Fruit fly (Drosophila melanogaster) whole organism, pupa: ENCODE results near the gene Sox21b.

ENCODE experiments used
- CG10348 ChIP-seq: fragments of 200-800 bp; sonication (Bioruptor generic); IDR thresholded peaks from 2 replicates; pipeline ENCODE4 v1.3.6; 2022; ENCODE audit warnings: missing biosample characterization, missing genetic modification characterization
- CG12605 ChIP-seq: fragments of 200-800 bp; sonication (Bioruptor generic); IDR thresholded peaks from 2 replicates; pipeline ENCODE4 v1.3.6; 2022; ENCODE audit warnings: missing biosample characterization, missing genetic modification characterization
- CG13204 ChIP-seq: fragments of 200-800 bp; sonication (Bioruptor generic); optimal IDR thresholded peaks from 2 replicates; lab custom pipeline; 2018; ENCODE audit warnings: missing biosample characterization, mild to moderate bottlenecking, missing genetic modification characterization, moderate library complexity
- CG14655 ChIP-seq: fragments of 200-800 bp; sonication (Bioruptor generic); optimal IDR thresholded peaks from 3 replicates; lab custom pipeline; 2017; ENCODE audit warnings: mild to moderate bottlenecking, missing biosample characterization, missing genetic modification reagents, missing genetic modification characterization
- CG15710 ChIP-seq: fragments of 200-800 bp; sonication (Bioruptor generic); optimal IDR thresholded peaks from 2 replicates; lab custom pipeline; 2018; ENCODE audit warnings: missing biosample characterization, mild to moderate bottlenecking, missing genetic modification characterization, moderate library complexity
- CG17806 ChIP-seq: fragments of 200-800 bp; sonication (Bioruptor generic); optimal IDR thresholded peaks from 2 replicates; lab custom pipeline; 2018; ENCODE audit warnings: missing biosample characterization, mild to moderate bottlenecking, missing genetic modification characterization, moderate library complexity
- CG32121 ChIP-seq: fragments of 200-800 bp; sonication (Bioruptor generic); IDR thresholded peaks from 2 replicates; pipeline ENCODE4 v1.3.6; 2022; ENCODE audit warnings: missing biosample characterization, missing genetic modification characterization
- CG34367 ChIP-seq: fragments of 200-800 bp; sonication (Bioruptor generic); optimal IDR thresholded peaks from 2 replicates; lab custom pipeline; 2018; ENCODE audit warnings: missing biosample characterization, mild to moderate bottlenecking, missing genetic modification characterization
- CG4496 ChIP-seq: fragments of 200-800 bp; sonication (Bioruptor generic); IDR thresholded peaks from 3 replicates; pipeline ENCODE4 v1.3.6; 2022; ENCODE audit warnings: missing biosample characterization, missing genetic modification characterization
- CG8159 ChIP-seq: fragments of 200-800 bp; sonication (Bioruptor generic); optimal IDR thresholded peaks from 3 replicates; lab custom pipeline; 2018; ENCODE audit warnings: missing biosample characterization, mild to moderate bottlenecking, missing genetic modification characterization, moderate library complexity
- CG8301 ChIP-seq: fragments of 200-800 bp; sonication (Bioruptor generic); optimal IDR thresholded peaks from 2 replicates; lab custom pipeline; 2018; ENCODE audit warnings: missing biosample characterization, mild to moderate bottlenecking, missing genetic modification characterization
- CG9948 ChIP-seq: fragments of 200-800 bp; sonication (Bioruptor generic); optimal IDR thresholded peaks from 2 replicates; lab custom pipeline; 2018; ENCODE audit warnings: missing biosample characterization, mild to moderate bottlenecking, missing genetic modification characterization, moderate library complexity
- D1 ChIP-seq: fragments of 200-800 bp; sonication (Bioruptor generic); optimal IDR thresholded peaks from 2 replicates; lab custom pipeline; 2018; ENCODE audit warnings: missing biosample characterization, mild to moderate bottlenecking, missing genetic modification characterization, moderate library complexity
- EcR ChIP-seq: fragments of 200-800 bp; sonication (Bioruptor generic); optimal IDR thresholded peaks from 3 replicates; lab custom pipeline; 2019; ENCODE audit warnings: missing biosample characterization, missing genetic modification characterization, mild to moderate bottlenecking, moderate library complexity, missing genetic modification reagents
- Ets98B ChIP-seq: fragments of 200-800 bp; sonication (Bioruptor generic); IDR thresholded peaks from 2 replicates; pipeline ENCODE4 v1.3.6; 2022; ENCODE audit warnings: missing biosample characterization, missing genetic modification characterization
- Pif1A ChIP-seq: fragments of 200-800 bp; sonication (Bioruptor generic); optimal IDR thresholded peaks from 3 replicates; lab custom pipeline; 2016; ENCODE audit warnings: missing biosample characterization, missing genetic modification characterization
- Pif1B ChIP-seq: fragments of 200-800 bp; sonication (Bioruptor generic); optimal IDR thresholded peaks from 3 replicates; lab custom pipeline; 2016; ENCODE audit warnings: missing biosample characterization, missing genetic modification characterization
- Snoo ChIP-seq: fragments of 200-800 bp; sonication (Bioruptor generic); optimal IDR thresholded peaks from 3 replicates; lab custom pipeline; 2017; ENCODE audit warnings: missing biosample characterization, mild to moderate bottlenecking, missing genetic modification characterization, inconsistent platforms
- fd96Ca ChIP-seq: fragments of 200-800 bp; sonication (Bioruptor generic); IDR thresholded peaks from 3 replicates; pipeline ENCODE4 v1.3.6; 2022; ENCODE audit warnings: missing biosample characterization, missing genetic modification characterization
- gl ChIP-seq: fragments of 200-800 bp; sonication (Bioruptor generic); optimal IDR thresholded peaks from 2 replicates; lab custom pipeline; 2018; ENCODE audit warnings: missing biosample characterization, mild to moderate bottlenecking, missing genetic modification characterization
- rn ChIP-seq: fragments of 200-800 bp; sonication (Bioruptor generic); IDR thresholded peaks from 2 replicates; pipeline ENCODE4 v1.3.6; 2022; ENCODE audit warnings: missing biosample characterization, missing genetic modification characterization

The Sox21b gene

DNA sequence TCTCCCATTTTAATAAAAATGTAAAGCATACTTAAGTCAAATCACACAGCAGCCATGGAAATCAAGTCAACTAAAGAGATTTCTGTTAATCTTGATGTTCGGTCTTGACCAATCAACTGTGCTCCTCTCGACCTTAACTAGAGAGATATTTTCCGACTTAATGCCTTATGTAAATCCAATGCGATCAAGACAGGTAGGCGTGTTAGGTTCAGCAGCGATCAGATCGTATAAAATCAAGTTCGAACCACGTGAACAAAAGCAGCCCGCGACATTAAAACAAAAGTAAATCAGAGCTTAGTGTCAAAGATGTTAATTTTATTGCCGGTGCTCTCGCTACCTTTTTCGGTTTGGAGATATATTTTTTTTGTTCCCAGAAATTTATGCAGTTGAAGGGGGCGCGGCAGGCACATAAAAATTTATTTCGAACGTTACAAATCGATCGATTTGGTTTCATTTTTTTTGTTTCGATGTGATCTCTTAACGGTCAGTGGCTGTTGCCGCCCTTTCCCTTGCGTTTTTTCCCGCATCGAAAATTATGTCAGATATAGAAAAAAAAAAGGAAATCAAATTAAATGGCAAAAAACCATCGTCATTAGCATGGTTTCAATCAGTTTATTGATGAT is 26.9 kb upstream of the Sox21b start:
- TF ChIP-seq Ets98B (GFP tag; lab: Robert Waterston, UW) (no peak), CG15710 (tag; lab: Kevin White, UChicago) (no peak), CG12605 (GFP tag; lab: Robert Waterston, UW) (no peak), CG13204 (GFP tag; lab: Kevin White, UChicago) (no peak), rn (GFP tag; lab: Robert Waterston, UW) (no peak)

DNA sequence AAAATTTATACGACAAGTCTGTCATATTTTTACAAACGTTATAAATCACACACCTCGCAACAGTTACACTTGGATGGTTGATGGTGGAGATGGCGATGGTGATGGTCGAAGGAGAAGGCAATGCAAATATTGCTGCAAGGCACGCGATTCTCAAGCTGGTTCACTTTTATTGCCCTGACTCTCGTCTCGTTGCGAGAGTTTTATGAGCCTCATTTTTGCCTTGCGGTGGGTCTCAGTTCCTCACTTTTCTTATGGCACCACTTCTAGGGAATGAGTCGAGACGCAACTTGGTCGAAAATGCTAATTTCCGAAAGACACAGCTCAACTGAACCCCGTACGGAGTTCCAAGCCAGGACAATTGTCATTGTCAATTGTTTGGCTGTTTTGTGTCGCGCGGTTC is 23.8 kb upstream of the Sox21b start:
- TF ChIP-seq D1 (tag; lab: Kevin White, UChicago) (no peak), CG8301 (tag; lab: Kevin White, UChicago) (no peak), CG14655 (no peak), CG34367 (tag; lab: Kevin White, UChicago) (no peak), EcR (GFP tag; lab: Kevin White, UChicago) (no peak), CG12605 (GFP tag; lab: Robert Waterston, UW) (no peak), CG13204 (GFP tag; lab: Kevin White, UChicago) (no peak), CG17806 (tag; lab: Kevin White, UChicago) (no peak), CG10348 (GFP tag; lab: Robert Waterston, UW) (no peak), CG9948 (no peak), CG4496 (no peak), rn (GFP tag; lab: Robert Waterston, UW) (no peak), Snoo (tag; lab: Kevin White, UChicago) (no peak), CG15710 (tag; lab: Kevin White, UChicago) (no peak), Pif1B (GFP tag; lab: Kevin White, UChicago) (no peak), CG32121 (no peak), Pif1A (no peak), CG8159 (tag; lab: Kevin White, UChicago) (no peak), fd96Ca (GFP tag; lab: Robert Waterston, UW) (no peak), Ets98B (GFP tag; lab: Robert Waterston, UW) (no peak)

DNA sequence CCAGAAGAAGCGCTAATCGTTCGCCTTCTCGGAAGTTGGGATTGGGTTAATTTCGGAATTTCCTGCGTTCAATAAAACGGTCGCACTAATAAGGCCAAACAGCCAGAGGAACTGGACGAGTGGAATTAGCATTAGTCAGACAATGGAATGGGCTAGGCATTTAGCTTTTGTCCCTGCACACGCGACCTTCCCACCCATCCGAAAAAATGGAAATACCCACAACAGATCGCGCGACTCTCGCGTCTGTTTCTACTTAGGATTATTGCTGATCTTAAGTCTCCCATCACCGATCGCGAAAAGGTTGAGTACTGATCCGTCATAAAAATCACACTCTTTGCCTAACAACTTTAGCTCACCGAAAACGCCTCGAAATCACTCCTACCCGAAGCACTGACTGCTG is 22.5 kb upstream of the Sox21b start:
- TF ChIP-seq Pif1B (GFP tag; lab: Kevin White, UChicago) (no peak), rn (GFP tag; lab: Robert Waterston, UW) (no peak), Ets98B (GFP tag; lab: Robert Waterston, UW) (no peak), CG8159 (tag; lab: Kevin White, UChicago) (no peak), EcR (GFP tag; lab: Kevin White, UChicago) (no peak), CG12605 (GFP tag; lab: Robert Waterston, UW) (no peak)

DNA sequence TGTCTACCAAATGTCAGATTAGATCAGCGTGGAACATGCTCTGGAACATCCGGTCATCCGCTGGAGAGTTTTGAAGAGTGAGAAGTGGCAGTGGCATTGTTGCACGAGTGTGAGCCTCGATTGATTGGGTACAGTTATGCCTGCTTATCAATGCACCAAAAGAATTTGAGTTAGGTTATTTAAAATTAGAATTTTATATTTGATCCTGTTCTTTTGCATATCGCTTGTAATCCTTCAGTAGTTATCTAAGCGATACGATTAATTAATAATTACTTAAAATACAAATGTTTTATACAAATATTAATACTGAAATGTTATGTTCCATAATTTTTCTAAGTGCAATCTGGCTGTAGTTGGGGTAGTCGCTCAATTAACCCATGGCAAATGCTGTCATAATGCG is 21.5 kb upstream of the Sox21b start:
- TF ChIP-seq CG8159 (tag; lab: Kevin White, UChicago) (no peak), CG32121 (no peak), gl (tag; lab: Kevin White, UChicago) (no peak), CG10348 (GFP tag; lab: Robert Waterston, UW) (no peak), rn (GFP tag; lab: Robert Waterston, UW) (no peak), CG12605 (GFP tag; lab: Robert Waterston, UW) (no peak), CG9948 (no peak), Snoo (tag; lab: Kevin White, UChicago) (no peak), CG13204 (GFP tag; lab: Kevin White, UChicago) (no peak), CG15710 (tag; lab: Kevin White, UChicago) (no peak), Pif1A (no peak), fd96Ca (GFP tag; lab: Robert Waterston, UW) (no peak), Ets98B (GFP tag; lab: Robert Waterston, UW) (no peak), CG8301 (tag; lab: Kevin White, UChicago) (no peak), CG34367 (tag; lab: Kevin White, UChicago) (no peak)

DNA sequence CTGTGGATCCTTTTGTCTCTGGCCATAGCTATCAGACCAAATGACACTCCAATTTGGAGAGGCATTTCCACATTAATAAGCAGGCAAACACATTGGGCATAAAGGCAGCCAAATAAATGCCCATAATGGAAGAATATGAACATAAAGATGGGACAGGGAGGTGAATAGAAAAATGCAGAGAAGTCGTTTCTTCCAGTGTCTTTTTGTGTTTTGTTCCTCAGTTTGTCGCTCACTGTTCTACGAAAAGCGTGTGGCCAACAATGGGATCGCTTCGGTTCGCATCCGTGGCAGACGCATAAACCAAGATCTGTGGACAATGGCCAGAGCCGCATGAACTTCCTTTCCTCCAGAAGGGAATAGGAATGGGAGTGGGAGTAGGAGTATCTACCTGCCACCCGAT is 20.3 kb upstream of the Sox21b start:
- no peak for TF ChIP-seq fd96Ca (GFP tag; lab: Robert Waterston, UW)
- no peak for TF ChIP-seq CG10348 (GFP tag; lab: Robert Waterston, UW)
- no peak for TF ChIP-seq Pif1A
- TF ChIP-seq rn (GFP tag; lab: Robert Waterston, UW): no peak
- TF ChIP-seq gl (tag; lab: Kevin White, UChicago): no peak
- no peak for TF ChIP-seq CG17806 (tag; lab: Kevin White, UChicago)
- no peak for TF ChIP-seq CG12605 (GFP tag; lab: Robert Waterston, UW)
- no peak for TF ChIP-seq CG8301 (tag; lab: Kevin White, UChicago)
- no peak for TF ChIP-seq CG14655

DNA sequence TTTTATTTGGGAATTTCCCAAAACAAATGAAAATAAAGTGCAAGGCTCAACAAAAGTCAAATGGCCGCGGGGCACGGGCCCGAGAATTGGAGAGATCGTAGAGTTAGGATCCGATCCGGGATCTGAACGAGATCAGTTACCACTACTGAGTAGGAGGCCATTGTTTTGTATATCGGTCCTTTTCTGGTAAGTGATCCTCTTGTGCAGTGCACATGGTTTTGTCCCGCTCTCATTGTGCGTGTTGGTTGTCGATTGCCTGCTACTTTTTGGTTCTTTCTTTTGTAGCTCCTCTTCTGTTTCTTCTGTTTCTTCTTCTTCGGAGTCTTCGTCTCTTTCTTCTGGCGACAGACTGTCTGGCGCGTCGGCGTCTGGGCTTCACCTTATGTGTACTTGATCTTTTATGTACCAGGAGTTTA is 19.0 kb upstream of the Sox21b start:
- TF ChIP-seq rn (GFP tag; lab: Robert Waterston, UW) (no peak), CG9948 (no peak), CG4496 (no peak), CG10348 (GFP tag; lab: Robert Waterston, UW) (no peak), D1 (tag; lab: Kevin White, UChicago) (no peak), CG34367 (tag; lab: Kevin White, UChicago) (no peak), CG15710 (tag; lab: Kevin White, UChicago) (no peak), CG14655 (no peak), Ets98B (GFP tag; lab: Robert Waterston, UW) (no peak), gl (tag; lab: Kevin White, UChicago) (no peak), Snoo (tag; lab: Kevin White, UChicago) (no peak), CG8301 (tag; lab: Kevin White, UChicago) (no peak), CG8159 (tag; lab: Kevin White, UChicago) (no peak), CG32121 (no peak)
- TF ChIP-seq, all 21 proteins: peak for 0
